Worm (Caenorhabditis elegans) whole organism, L1 larva: ENCODE results near the gene cpr-8.

ENCODE experiments used
- hlh-17 ChIP-seq: fragments of 200-800 bp; sonication (Bioruptor generic); optimal IDR thresholded peaks from 2 replicates; lab custom pipeline; 2018; ENCODE audit warnings: missing genetic modification characterization, mild to moderate bottlenecking, missing compliant biosample characterization, moderate library complexity, borderline replicate concordance
- snpc-4 ChIP-seq: fragments of 150-350 bp; optimal IDR thresholded peaks from 2 replicates; lab custom pipeline; 2014; ENCODE audit warnings: missing biosample characterization, missing genetic modification characterization
- unc-86 ChIP-seq: sonication (generic microtip); optimal IDR thresholded peaks from 2 replicates; lab custom pipeline; 2016; ENCODE audit warnings: missing genetic modification characterization, missing compliant biosample characterization

DNA sequence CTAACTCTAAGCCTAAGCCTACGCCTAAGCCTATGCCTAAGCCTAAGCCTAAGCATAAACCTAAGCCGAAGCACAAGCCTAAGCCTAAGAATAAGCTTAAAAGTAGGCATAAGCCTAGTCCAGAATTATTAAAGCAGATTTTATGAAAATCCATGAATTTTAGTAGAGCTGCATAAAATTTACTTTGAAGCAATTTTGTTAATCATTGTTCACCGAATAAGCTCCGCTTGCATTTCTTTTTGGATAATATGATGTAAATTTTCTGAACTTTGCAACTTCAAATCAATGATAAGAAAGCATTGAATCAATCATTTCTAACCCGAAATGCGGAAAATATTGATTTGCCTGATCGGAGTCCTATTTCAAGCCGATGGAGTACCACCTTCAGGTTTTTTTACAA is at the start of gene cpr-8:
- TF ChIP-seq unc-86 (tag; lab: Kevin White, UChicago): no peak
- no peak for TF ChIP-seq snpc-4 (tag; lab: Kevin White, UChicago)
- no peak for TF ChIP-seq hlh-17 (GFP tag; lab: Kevin White, UChicago)
